Worm (Caenorhabditis elegans): Measurements from ENCODE around the gene T11B7.2.

DNA sequence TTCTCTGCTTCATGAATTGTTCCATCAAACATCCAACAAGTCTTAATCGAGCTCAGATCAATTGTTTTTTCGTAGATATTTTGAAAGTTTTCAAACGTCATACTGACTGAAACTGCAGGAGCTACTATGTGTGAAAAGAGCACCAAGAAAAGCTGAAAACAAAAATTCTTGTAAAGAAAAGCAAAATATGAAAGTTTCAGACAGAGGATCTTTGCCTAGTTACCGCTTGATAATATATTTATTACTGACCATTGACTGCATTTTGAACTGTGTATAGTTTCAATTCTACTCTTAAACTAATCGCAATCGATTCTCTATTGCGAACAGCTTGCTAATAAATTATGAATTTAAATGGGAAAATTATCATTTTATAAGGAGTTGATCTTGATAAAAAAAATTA lies 46.1 kb downstream of the T11B7.2 start, which contains the start of gene clec-182:
- TF ChIP-seq hnd-1 (tag; optimal IDR thresholded peaks at IDR 0.05) (no peak), ama-1 (optimal IDR thresholded peaks at IDR 0.05) (no peak), tbx-11 (GFP tag; IDR thresholded peaks at IDR 0.05) (no peak), hmbx-1 (tag; optimal IDR thresholded peaks at IDR 0.05) (no peak), ets-7 (tag; optimal IDR thresholded peaks at IDR 0.05) (no peak), aly-1 (tag; optimal IDR thresholded peaks at IDR 0.05) (no peak), ceh-13 (GFP tag; optimal IDR thresholded peaks at IDR 0.05) (no peak), tbx-37 (GFP tag; conservative IDR thresholded peaks at IDR 0.05) (no peak), tra-4 (tag; optimal IDR thresholded peaks at IDR 0.05) (no peak)

Data from whole organism, early embryonic.